Worm (Caenorhabditis elegans) whole organism, young adult: ENCODE results near the gene K08E4.8.
A peak's percentile ranks its signal among the peaks of the same experiment; 100 is the strongest.

Experiments used
- B0019.2 ChIP-seq: fragments of 200-800 bp; sonication (Bioruptor generic); conservative IDR thresholded peaks from 2 replicates; pipeline ENCODE4 v1.3.6; 2022; ENCODE audit warnings: missing genetic modification reagents, missing genetic modification characterization, missing compliant biosample characterization
- B0261.1 ChIP-seq: sonication (generic microtip); optimal IDR thresholded peaks from 2 replicates; lab custom pipeline; 2016; ENCODE audit warnings: mild to moderate bottlenecking, missing genetic modification characterization, moderate library complexity, missing compliant biosample characterization
- B0336.3 ChIP-seq: fragments of 200-800 bp; sonication (Bioruptor generic); IDR thresholded peaks from 2 replicates; pipeline ENCODE4 v1.3.6; 2022; ENCODE audit warnings: missing genetic modification characterization, missing compliant biosample characterization
- D2030.7 ChIP-seq: fragments of 200-800 bp; sonication (Bioruptor generic); IDR thresholded peaks from 2 replicates; pipeline ENCODE4 v1.3.6; 2022; ENCODE audit warnings: missing genetic modification reagents, missing genetic modification characterization, missing compliant biosample characterization
- F10E7.11 ChIP-seq: sonication (generic microtip); optimal IDR thresholded peaks from 2 replicates; lab custom pipeline; 2017; ENCODE audit warnings: mild to moderate bottlenecking, missing genetic modification characterization, moderate library complexity, missing compliant biosample characterization
- F22D6.2 ChIP-seq: sonication (generic microtip); optimal IDR thresholded peaks from 2 replicates; lab custom pipeline; 2016; ENCODE audit warnings: mild to moderate bottlenecking, missing genetic modification characterization, missing compliant biosample characterization
- K11D2.4 ChIP-seq: fragments of 200-800 bp; sonication (Bioruptor generic); IDR thresholded peaks from 2 replicates; pipeline ENCODE4 v1.3.6; 2022; ENCODE audit warnings: missing genetic modification reagents, missing genetic modification characterization, missing compliant biosample characterization
- T26A5.8 ChIP-seq: sonication (generic microtip); optimal IDR thresholded peaks from 2 replicates; lab custom pipeline; 2016; ENCODE audit warnings: missing genetic modification characterization, missing compliant biosample characterization
- Y53G8AR.9 ChIP-seq: fragments of 200-800 bp; sonication (Bioruptor generic); conservative IDR thresholded peaks from 2 replicates; pipeline ENCODE4 v1.3.6; 2022; ENCODE audit warnings: missing genetic modification reagents, missing genetic modification characterization, missing compliant biosample characterization
- Y56A3A.18 ChIP-seq: fragments of 200-800 bp; sonication (Bioruptor generic); IDR thresholded peaks from 2 replicates; pipeline ENCODE4 v1.3.6; 2022; ENCODE audit warnings: missing genetic modification reagents, missing genetic modification characterization, missing compliant biosample characterization
- atf-7 ChIP-seq: sonication (generic microtip); optimal IDR thresholded peaks from 2 replicates; lab custom pipeline; 2017; ENCODE audit warnings: mild to moderate bottlenecking, missing genetic modification characterization, missing compliant biosample characterization
- athp-1 ChIP-seq: sonication (generic microtip); optimal IDR thresholded peaks from 2 replicates; lab custom pipeline; 2017; ENCODE audit warnings: mild to moderate bottlenecking, missing genetic modification characterization, missing compliant biosample characterization
- attf-6 ChIP-seq: fragments of 200-800 bp; sonication (Bioruptor generic); IDR thresholded peaks from 2 replicates; pipeline ENCODE4 v1.3.6; 2022; ENCODE audit warnings: missing genetic modification reagents, missing genetic modification characterization, missing compliant biosample characterization
- bed-1 ChIP-seq: fragments of 200-800 bp; sonication (Bioruptor generic); IDR thresholded peaks from 2 replicates; pipeline ENCODE4 v1.3.6; 2022; ENCODE audit warnings: missing genetic modification reagents, missing genetic modification characterization, missing compliant biosample characterization
- cebp-2 ChIP-seq: fragments of 200-800 bp; sonication (Bioruptor generic); IDR thresholded peaks from 2 replicates; pipeline ENCODE4 v1.3.6; 2022; ENCODE audit warnings: missing genetic modification characterization, missing compliant biosample characterization
- ceh-100 ChIP-seq: fragments of 200-800 bp; sonication (Bioruptor generic); IDR thresholded peaks from 2 replicates; pipeline ENCODE4 v1.3.6; 2022; ENCODE audit warnings: missing genetic modification reagents, missing genetic modification characterization, missing compliant biosample characterization
- ceh-40 ChIP-seq: fragments of 200-800 bp; sonication (Bioruptor generic); IDR thresholded peaks from 2 replicates; pipeline ENCODE4 v1.3.6; 2022; ENCODE audit warnings: missing genetic modification characterization, missing compliant biosample characterization
- ceh-91 ChIP-seq: fragments of 200-800 bp; sonication (Bioruptor generic); IDR thresholded peaks from 2 replicates; pipeline ENCODE4 v1.3.6; 2022; ENCODE audit warnings: missing genetic modification reagents, missing genetic modification characterization, missing compliant biosample characterization
- dox-1 ChIP-seq: fragments of 200-800 bp; sonication (Bioruptor generic); IDR thresholded peaks from 2 replicates; pipeline ENCODE4 v1.3.6; 2022; ENCODE audit warnings: missing genetic modification reagents, missing genetic modification characterization, missing compliant biosample characterization
- dpl-1 ChIP-seq: fragments of 150-350 bp; optimal IDR thresholded peaks from 2 replicates; lab custom pipeline; 2014; ENCODE audit warnings: missing biosample characterization, missing genetic modification reagents, missing genetic modification characterization
- efl-1 ChIP-seq: fragments of 150-350 bp; optimal IDR thresholded peaks from 2 replicates; lab custom pipeline; 2014; ENCODE audit warnings: missing biosample characterization, missing genetic modification reagents, missing genetic modification characterization
- egl-44 ChIP-seq: fragments of 200-800 bp; sonication (Bioruptor generic); IDR thresholded peaks from 2 replicates; pipeline ENCODE4 v1.3.6; 2022; ENCODE audit warnings: missing genetic modification reagents, missing genetic modification characterization, missing compliant biosample characterization
- ets-4 ChIP-seq: fragments of 200-800 bp; sonication (Bioruptor generic); optimal IDR thresholded peaks from 2 replicates; lab custom pipeline; 2018; ENCODE audit warnings: mild to moderate bottlenecking, missing genetic modification characterization, missing compliant biosample characterization
- him-1 ChIP-seq: sonication (generic microtip); optimal IDR thresholded peaks from 2 replicates; lab custom pipeline; 2016; ENCODE audit warnings: missing genotype, missing genetic modification reagents, missing genetic modification characterization, missing compliant biosample characterization
- hrde-1 ChIP-seq: sonication (generic microtip); optimal IDR thresholded peaks from 2 replicates; lab custom pipeline; 2016; ENCODE audit warnings: missing genetic modification characterization, mild to moderate bottlenecking, missing compliant biosample characterization, moderate library complexity, missing genotype, missing genetic modification reagents, borderline replicate concordance
- lag-1 ChIP-seq: fragments of 200-800 bp; sonication (Bioruptor generic); IDR thresholded peaks from 2 replicates; pipeline ENCODE4 v1.3.6; 2022; ENCODE audit warnings: missing genetic modification reagents, missing genetic modification characterization, missing compliant biosample characterization
- let-526 ChIP-seq: fragments of 200-800 bp; sonication (Bioruptor generic); IDR thresholded peaks from 2 replicates; pipeline ENCODE4 v1.3.6; 2022; ENCODE audit warnings: missing genetic modification reagents, missing genetic modification characterization, missing compliant biosample characterization
- lin-35 ChIP-seq, 3 experiments: fragments of 150-350 bp in 2 of 3; sonication (generic microtip) in 1 of 3; optimal IDR thresholded peaks; 2 replicates each; lab custom pipeline; 2014 to 2018; ENCODE audit warnings: missing biosample characterization in 3 of 3, missing genetic modification characterization in 3 of 3, missing genetic modification reagents in 3 of 3
- mes-4 ChIP-seq: sonication (generic microtip); optimal IDR thresholded peaks from 2 replicates; lab custom pipeline; 2016; ENCODE audit warnings: missing genotype, missing genetic modification characterization, missing compliant biosample characterization
- nhr-179 ChIP-seq: sonication (generic microtip); optimal IDR thresholded peaks from 2 replicates; lab custom pipeline; 2016; ENCODE audit warnings: mild to moderate bottlenecking, missing genetic modification characterization, missing compliant biosample characterization
- nhr-80 ChIP-seq: sonication (generic microtip); optimal IDR thresholded peaks from 2 replicates; lab custom pipeline; 2016; ENCODE audit warnings: missing genetic modification characterization, missing compliant biosample characterization
- sdz-38 ChIP-seq: sonication (generic microtip); optimal IDR thresholded peaks from 2 replicates; lab custom pipeline; 2016; ENCODE audit warnings: missing genotype, missing genetic modification characterization, missing compliant biosample characterization
- snpc-1.3 ChIP-seq: sonication (generic microtip); optimal IDR thresholded peaks from 2 replicates; lab custom pipeline; 2017; ENCODE audit warnings: missing genetic modification characterization, mild to moderate bottlenecking, missing compliant biosample characterization, antibody characterized with exemption, moderate library complexity, missing genotype, missing genetic modification reagents; ENCODE audit not compliant: insufficient read depth
- ztf-18 ChIP-seq: sonication (generic microtip); optimal IDR thresholded peaks from 2 replicates; lab custom pipeline; 2016; ENCODE audit warnings: missing genotype, mild to moderate bottlenecking, missing genetic modification characterization, missing compliant biosample characterization
- ztf-22 ChIP-seq: fragments of 200-800 bp; sonication (Bioruptor generic); optimal IDR thresholded peaks from 2 replicates; lab custom pipeline; 2018; ENCODE audit warnings: mild to moderate bottlenecking, missing genetic modification characterization, moderate library complexity, missing compliant biosample characterization
- ztf-26 ChIP-seq: sonication (generic microtip); optimal IDR thresholded peaks from 2 replicates; lab custom pipeline; 2017; ENCODE audit warnings: missing genetic modification characterization, missing compliant biosample characterization

Gene K08E4.8

ce11 chrIV:12086498-12086897 lies 25.4 kb upstream of the K08E4.8 start (continued):
- TF ChIP-seq lin-35 (GFP tag; optimal IDR thresholded peaks at IDR 0.05; lab: Kevin White, UChicago), result peak in 2 of 3 experiments; percentile 4 to 13
- TF ChIP-seq ztf-22 (GFP tag; lab: Kevin White, UChicago), result no peak
- peak; percentile 76 for TF ChIP-seq T26A5.8 (tag; lab: Kevin White, UChicago)
- TF ChIP-seq dpl-1 (GFP tag; lab: Kevin White, UChicago), result peak; percentile 24
- TF ChIP-seq nhr-80 (tag; lab: Kevin White, UChicago), result peak; percentile 52
- no peak for TF ChIP-seq nhr-179 (tag; lab: Kevin White, UChicago)
- TF ChIP-seq lag-1 (GFP tag; lab: Robert Waterston, UW), result no peak
- TF ChIP-seq dox-1, result peak; percentile 91
- TF ChIP-seq atf-7, result peak; percentile 38
- TF ChIP-seq ceh-91 (GFP tag; lab: Robert Waterston, UW), result peak; percentile 51; the same call in 1 of the 2 replicates
- peak; percentile 78 for TF ChIP-seq mes-4
- peak; percentile 40; the same call in 1 of the 2 replicates for TF ChIP-seq ceh-100 (GFP tag; lab: Robert Waterston, UW)
- peak; percentile 75 for TF ChIP-seq ztf-26 (tag; lab: Kevin White, UChicago)
- peak; percentile 73; the same call in 1 of the 2 replicates for TF ChIP-seq attf-6 (GFP tag; lab: Robert Waterston, UW)
- TF ChIP-seq K11D2.4 (GFP tag; lab: Robert Waterston, UW), result peak; percentile 78

DNA sequence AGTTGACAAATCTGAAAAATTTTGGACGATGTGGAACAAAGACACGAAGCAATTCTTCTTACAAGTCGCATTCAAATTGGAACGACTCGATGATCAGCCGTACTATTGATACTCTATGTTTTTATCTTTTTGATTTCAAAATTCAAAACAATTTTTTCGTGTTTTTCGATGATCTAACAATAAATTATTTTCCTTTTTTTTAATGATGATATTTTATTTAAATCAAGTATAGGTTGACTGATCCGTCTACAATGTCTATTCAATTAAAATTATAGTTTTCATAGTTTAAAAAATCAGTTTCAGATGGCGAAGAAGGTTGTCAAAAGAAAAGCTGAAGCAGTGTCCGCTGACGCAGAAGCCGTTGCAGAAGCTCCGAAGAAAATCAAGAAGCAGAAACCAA lies 24.0 kb upstream of the K08E4.8 start, which contains the start of gene rbm-34:
Gene rbm-34 (plus strand): TSS at position 301 of the 400 bp plus-strand sequence.
- no peak for TF ChIP-seq cebp-2 (GFP tag; lab: Robert Waterston, UW)
- TF ChIP-seq sdz-38, result no peak
- no peak for TF ChIP-seq F10E7.11 (tag; lab: Kevin White, UChicago)
- no peak for TF ChIP-seq ceh-40 (GFP tag; lab: Robert Waterston, UW)
- no peak for TF ChIP-seq ceh-100 (GFP tag; lab: Robert Waterston, UW)
- no peak for TF ChIP-seq F22D6.2 (tag; lab: Kevin White, UChicago)
- TF ChIP-seq dpl-1 (GFP tag; lab: Kevin White, UChicago), result no peak
- no peak for TF ChIP-seq Y56A3A.18 (GFP tag; lab: Robert Waterston, UW)
- TF ChIP-seq ztf-22 (GFP tag; lab: Kevin White, UChicago), result no peak
- no peak for TF ChIP-seq D2030.7 (GFP tag; lab: Robert Waterston, UW)
- TF ChIP-seq let-526, result no peak
- no peak for TF ChIP-seq egl-44
- TF ChIP-seq bed-1 (GFP tag; lab: Robert Waterston, UW), result no peak
- TF ChIP-seq him-1 (tag; lab: Kevin White, UChicago), result no peak
- no peak for TF ChIP-seq B0019.2 (GFP tag; lab: Robert Waterston, UW)
- no peak for TF ChIP-seq ztf-18 (tag; lab: Kevin White, UChicago)
- no peak for TF ChIP-seq athp-1 (tag; lab: Kevin White, UChicago)
- no peak for TF ChIP-seq ets-4 (GFP tag; lab: Kevin White, UChicago)
- no peak for TF ChIP-seq atf-7
- no peak for TF ChIP-seq B0261.1 (tag; lab: Kevin White, UChicago)

- no peak for TF ChIP-seq snpc-1.3
- TF ChIP-seq dox-1, result peak; percentile 20; the same call in 1 of the 2 replicates
- TF ChIP-seq hrde-1 (tag; lab: Kevin White, UChicago), result peak; percentile 65
- TF ChIP-seq efl-1 (GFP tag; lab: Kevin White, UChicago), result no peak
Measured at ce11 chrIV:12084587-12084986, 23.5 kb upstream of the K08E4.8 start.

ce11 chrIV:12084178-12084577 lies 23.0 kb upstream of the K08E4.8 start, which contains the start of gene repo-1:
Gene repo-1 (plus strand): TSS chrIV:12084478.
- TF ChIP-seq Y53G8AR.9 (GFP tag; lab: Robert Waterston, UW) (0 out of 2 replicates have a peak, but pooled peaks have one; percentile 27), B0336.3 (GFP tag; lab: Robert Waterston, UW) (no peak)
- TF ChIP-seq, all 124 proteins: peak for 1
